Fruit fly (Drosophila melanogaster): ENCODE results near the gene ND-B22.

Gene ND-B22

DNA sequence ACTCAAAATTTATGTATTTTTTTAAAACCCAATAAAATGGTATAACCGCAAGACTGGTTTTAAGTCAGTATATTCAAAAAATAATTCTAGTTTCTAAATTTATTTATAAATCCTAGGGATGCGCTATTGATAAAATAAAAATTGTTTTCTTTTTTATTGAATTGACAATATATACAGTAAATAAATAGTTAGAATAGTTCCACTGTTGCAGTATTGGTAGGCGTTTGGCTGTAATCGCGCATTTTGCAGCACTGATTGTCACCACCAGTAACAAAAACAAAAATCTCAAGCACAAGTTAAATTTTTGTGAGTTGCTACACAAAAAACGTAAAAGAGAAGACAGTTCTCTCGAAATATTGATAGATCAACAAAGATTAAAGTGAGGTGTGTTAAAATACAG, 2.0 kb downstream of the ND-B22 start, which contains the start of gene CG31855 (continued):
- TF ChIP-seq zf30C (GFP tag; optimal IDR thresholded peaks at IDR 0.05) (no peak), Ssrp (tag; optimal IDR thresholded peaks at IDR 0.05) (peak; percentile 63), CG33213 (GFP tag; optimal IDR thresholded peaks at IDR 0.05) (peak; percentile 50), salm (tag; optimal IDR thresholded peaks at IDR 0.05) (peak; percentile 36), HmgD (GFP tag; optimal IDR thresholded peaks at IDR 0.05) (no peak), Hsf (GFP tag; optimal IDR thresholded peaks at IDR 0.05) (peak; percentile 80), klu (GFP tag; IDR thresholded peaks at IDR 0.05) (peak; percentile 62), fd3F (GFP tag; optimal IDR thresholded peaks at IDR 0.05) (peak; percentile 75), Lpt (GFP tag; optimal IDR thresholded peaks at IDR 0.05) (no peak), exex (tag; optimal IDR thresholded peaks at IDR 0.05) (no peak), D19B (GFP tag; optimal IDR thresholded peaks at IDR 0.05) (peak; percentile 54), CG13894 (tag; optimal IDR thresholded peaks at IDR 0.05) (peak; percentile 92), CG15073 (GFP tag; optimal IDR thresholded peaks at IDR 0.05) (peak; percentile 6), CG2129 (GFP tag; IDR thresholded peaks at IDR 0.05; ENCODE audit: partially characterized antibody) (no peak), HmgZ (tag; optimal IDR thresholded peaks at IDR 0.05) (peak; percentile 85), Atf-2 (GFP tag; optimal IDR thresholded peaks at IDR 0.05) (peak; percentile 54), Rx (GFP tag; IDR thresholded peaks at IDR 0.05) (0 out of 2 replicates have a peak, but pooled peaks have one; percentile 9), CG1647 (GFP tag; optimal IDR thresholded peaks at IDR 0.05) (peak; percentile 81), CG9609 (GFP tag; optimal IDR thresholded peaks at IDR 0.05) (peak; percentile 69), CG8924 (tag; optimal IDR thresholded peaks at IDR 0.05) (peak; percentile 82), ranshi (GFP tag; IDR thresholded peaks at IDR 0.05) (peak; percentile 80), Blimp-1 (GFP tag; optimal IDR thresholded peaks at IDR 0.05) (peak; percentile 71), Atf6 (GFP tag; IDR thresholded peaks at IDR 0.05) (peak; percentile 89), CG12071 (GFP tag; optimal IDR thresholded peaks at IDR 0.05) (peak; percentile 74), CG1529 (GFP tag; optimal IDR thresholded peaks at IDR 0.05) (peak; percentile 56), Sry-β (GFP tag; optimal IDR thresholded peaks at IDR 0.05) (peak; percentile 52), dpn (GFP tag; optimal IDR thresholded peaks at IDR 0.05) (peak; percentile 80 to 90), CG11093 (GFP tag; IDR thresholded peaks at IDR 0.05) (peak; percentile 65; the same call in 1 of the 3 replicates), CG3163 (GFP tag; optimal IDR thresholded peaks at IDR 0.05) (peak; percentile 19), hbn (GFP tag; IDR thresholded peaks at IDR 0.05; ENCODE audit: partially characterized antibody) (no peak), Rfx (GFP tag; IDR thresholded peaks at IDR 0.05) (peak; percentile 95), pzg (GFP tag; optimal IDR thresholded peaks at IDR 0.05) (peak; percentile 63), CG6272 (GFP tag; IDR thresholded peaks at IDR 0.05) (peak; percentile 77), inv (GFP tag; IDR thresholded peaks at IDR 0.05; ENCODE audit: partially characterized antibody) (no peak), row (GFP tag; IDR thresholded peaks at IDR 0.05) (peak; percentile 95), CG31388 (GFP tag; optimal IDR thresholded peaks at IDR 0.05) (peak; percentile 67), Fer1 (GFP tag; optimal IDR thresholded peaks at IDR 0.05) (peak; percentile 85), CG15011 (GFP tag; optimal IDR thresholded peaks at IDR 0.05) (peak; percentile 46), cato (GFP tag; optimal IDR thresholded peaks at IDR 0.05; ENCODE audit: borderline replicate concordance) (peak; percentile 47), Trl (optimal IDR thresholded peaks at IDR 0.05) (no peak), Trl (GFP tag; optimal IDR thresholded peaks at IDR 0.05) (peak; percentile 79), CG6791 (GFP tag; IDR thresholded peaks at IDR 0.05; ENCODE audit: partially characterized antibody) (0 out of 3 replicates have a peak, but pooled peaks have one; percentile 16), CG7556 (GFP tag; optimal IDR thresholded peaks at IDR 0.05) (peak; percentile 79), Hmr (GFP tag; optimal IDR thresholded peaks at IDR 0.05) (peak; percentile 85), MBD-R2 (GFP tag; IDR thresholded peaks at IDR 0.05) (peak; percentile 93), Dip2 (GFP tag; IDR thresholded peaks at IDR 0.05) (no peak), CG8388 (GFP tag; optimal IDR thresholded peaks at IDR 0.05) (peak; percentile 72), pros (GFP tag; optimal IDR thresholded peaks at IDR 0.05) (no peak), CG31365 (tag; optimal IDR thresholded peaks at IDR 0.05) (peak; percentile 17), shn (GFP tag; optimal IDR thresholded peaks at IDR 0.05) (peak; percentile 50), CG11456 (GFP tag; IDR thresholded peaks at IDR 0.05) (peak; percentile 90)

Data from whole organism, embryonic.